Worm (Caenorhabditis elegans): Measurements from ENCODE around the gene gldc-1.

The gldc-1 gene

DNA sequence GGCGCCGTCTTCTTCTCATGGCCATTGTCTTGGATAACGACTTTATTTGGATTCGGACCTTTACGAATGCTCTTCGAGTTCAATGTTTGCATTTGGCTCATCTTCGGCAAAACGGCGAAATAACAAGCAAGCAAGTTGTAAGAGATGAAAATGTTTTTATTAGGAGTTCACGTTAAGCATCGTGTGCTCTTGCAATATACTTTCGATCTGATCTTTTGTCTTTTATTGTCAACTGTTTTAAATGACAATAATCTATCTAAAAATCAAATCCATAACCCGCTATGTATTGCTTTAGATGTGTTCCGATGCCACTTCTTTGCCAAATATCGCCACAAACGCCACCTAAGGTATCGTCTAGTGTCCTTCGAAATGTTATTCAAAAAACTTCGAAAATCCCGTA is 33.8 kb upstream of the gldc-1 start, which contains the start of gene ZK84.5:
TSS of gene ZK84.5 (minus strand) at position 101 of the 400 bp plus-strand sequence.
- TF ChIP-seq Y79H2A.3 (GFP tag; conservative IDR thresholded peaks at IDR 0.05) (no peak), nhr-80 (tag; optimal IDR thresholded peaks at IDR 0.05) (no peak), nfya-1 (tag; optimal IDR thresholded peaks at IDR 0.05; ENCODE audit: borderline replicate concordance, insufficient read depth) (no peak), snpc-4 (GFP tag; optimal IDR thresholded peaks at IDR 0.05) (no peak), snpc-4 (tag; optimal IDR thresholded peaks at IDR 0.05) (no peak), lin-40 (tag; optimal IDR thresholded peaks at IDR 0.05) (no peak), madf-6 (GFP tag; IDR thresholded peaks at IDR 0.05) (no peak), sea-2 (GFP tag; IDR thresholded peaks at IDR 0.05) (no peak), sptf-2 (GFP tag; optimal IDR thresholded peaks at IDR 0.05) (no peak), Y67H2A.10 (GFP tag; conservative IDR thresholded peaks at IDR 0.05) (no peak), ceh-91 (GFP tag; IDR thresholded peaks at IDR 0.05) (no peak), lsl-1 (GFP tag; optimal IDR thresholded peaks at IDR 0.05) (no peak), T26A5.8 (tag; optimal IDR thresholded peaks at IDR 0.05) (no peak), ztf-28 (GFP tag; IDR thresholded peaks at IDR 0.05) (no peak)

DNA sequence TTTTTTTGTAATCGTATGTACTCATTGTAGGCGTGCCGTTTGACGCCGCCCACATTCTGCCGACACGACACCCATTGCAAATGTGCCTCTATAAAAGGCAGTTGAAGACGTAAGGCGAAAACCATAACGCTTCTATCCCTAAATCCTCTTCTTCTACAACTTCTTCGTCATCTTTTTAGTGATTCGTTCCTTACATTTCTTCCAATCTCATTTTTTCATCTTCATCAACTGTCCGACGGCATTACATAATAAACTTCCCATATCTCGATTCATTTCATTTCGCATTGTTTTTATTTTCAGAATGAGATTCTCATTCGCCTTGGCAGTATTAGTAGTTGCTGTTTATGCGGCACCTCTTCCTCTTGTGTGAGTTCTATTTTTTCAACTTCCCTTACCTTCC is 29.9 kb upstream of the gldc-1 start, which contains the start of gene ZK84.1:
TSS of gene ZK84.1 (plus strand) at position 301 of the 400 bp plus-strand sequence.
- TF ChIP-seq him-1 (tag; optimal IDR thresholded peaks at IDR 0.05): no peak
- no peak for TF ChIP-seq sdz-38 (tag; optimal IDR thresholded peaks at IDR 0.05)
- TF ChIP-seq zim-3 (tag; optimal IDR thresholded peaks at IDR 0.05): no peak
- no peak for TF ChIP-seq snpc-1.1 (tag; optimal IDR thresholded peaks at IDR 0.05; ENCODE audit: insufficient read depth)
- no peak for TF ChIP-seq ztf-25 (GFP tag; IDR thresholded peaks at IDR 0.05)
- TF ChIP-seq C17E4.6 (GFP tag; IDR thresholded peaks at IDR 0.05): no peak
- no peak for TF ChIP-seq lir-1 (GFP tag; conservative IDR thresholded peaks at IDR 0.05)
- no peak for TF ChIP-seq F49E8.2 (tag; optimal IDR thresholded peaks at IDR 0.05; ENCODE audit: insufficient read depth)
- TF ChIP-seq snpc-3.4 (tag; optimal IDR thresholded peaks at IDR 0.05): no peak
- no peak for TF ChIP-seq ceh-91 (GFP tag; IDR thresholded peaks at IDR 0.05)
- no peak for TF ChIP-seq nhr-80 (tag; optimal IDR thresholded peaks at IDR 0.05)
- no peak for TF ChIP-seq zfh-2 (GFP tag; conservative IDR thresholded peaks at IDR 0.05)
- no peak for TF ChIP-seq sptf-2 (GFP tag; optimal IDR thresholded peaks at IDR 0.05)
- TF ChIP-seq K12H6.12 (tag; optimal IDR thresholded peaks at IDR 0.05): no peak
- TF ChIP-seq ceh-58 (GFP tag; IDR thresholded peaks at IDR 0.05): no peak

DNA sequence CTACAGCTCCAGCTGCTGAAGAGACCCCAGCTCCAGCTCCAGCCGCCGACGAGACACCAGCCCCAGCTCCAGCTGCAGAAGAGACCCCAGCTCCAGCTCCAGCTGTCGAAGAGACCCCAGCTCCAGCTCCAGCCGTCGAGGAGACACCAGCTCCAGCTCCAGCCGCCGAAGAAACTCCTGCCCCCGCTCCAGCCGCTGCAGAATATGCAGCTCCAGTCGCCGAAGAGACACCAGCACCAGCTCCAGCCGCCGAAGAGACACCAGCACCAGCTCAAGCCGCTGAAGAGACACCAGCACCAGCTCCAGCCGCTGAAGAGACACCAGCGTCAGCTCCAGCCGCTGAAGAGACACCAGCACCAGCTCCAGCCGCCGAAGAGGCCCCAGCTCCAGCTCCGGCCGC is 27.6 kb upstream of the gldc-1 start:
- TF ChIP-seq snpc-3.4 (tag; optimal IDR thresholded peaks at IDR 0.05) (no peak), nhr-27 (tag; optimal IDR thresholded peaks at IDR 0.05) (no peak), F37B4.10 (GFP tag; IDR thresholded peaks at IDR 0.05) (no peak), gei-17 (GFP tag; optimal IDR thresholded peaks at IDR 0.05) (no peak), attf-3 (GFP tag; conservative IDR thresholded peaks at IDR 0.05) (no peak), F33H1.4 (GFP tag; IDR thresholded peaks at IDR 0.05) (no peak), F10E7.11 (tag; optimal IDR thresholded peaks at IDR 0.05) (no peak), madf-3 (GFP tag; IDR thresholded peaks at IDR 0.05) (no peak), F57C9.4 (tag; optimal IDR thresholded peaks at IDR 0.05) (no peak), ztf-3 (GFP tag; optimal IDR thresholded peaks at IDR 0.05) (no peak), cebp-1 (GFP tag; IDR thresholded peaks at IDR 0.05) (no peak), cebp-1 (tag; optimal IDR thresholded peaks at IDR 0.05) (no peak), die-1 (tag; optimal IDR thresholded peaks at IDR 0.05) (no peak), zfh-2 (GFP tag; conservative IDR thresholded peaks at IDR 0.05) (peak; percentile 83), xnd-1 (tag; optimal IDR thresholded peaks at IDR 0.05) (no peak), ets-4 (GFP tag; optimal IDR thresholded peaks at IDR 0.05) (no peak), madf-6 (GFP tag; IDR thresholded peaks at IDR 0.05) (no peak), egrh-3 (GFP tag; IDR thresholded peaks at IDR 0.05) (peak; percentile 98), hrde-1 (tag; optimal IDR thresholded peaks at IDR 0.05; ENCODE audit: borderline replicate concordance) (no peak), lsy-27 (tag; optimal IDR thresholded peaks at IDR 0.05; ENCODE audit: borderline replicate concordance, insufficient read depth) (no peak), repo-1 (tag; optimal IDR thresholded peaks at IDR 0.05) (no peak), ccch-3 (GFP tag; optimal IDR thresholded peaks at IDR 0.05) (no peak), aptf-2 (GFP tag; conservative IDR thresholded peaks at IDR 0.05) (no peak)
